Fruit fly (Drosophila melanogaster): ENCODE results near the gene bur.

DNA sequence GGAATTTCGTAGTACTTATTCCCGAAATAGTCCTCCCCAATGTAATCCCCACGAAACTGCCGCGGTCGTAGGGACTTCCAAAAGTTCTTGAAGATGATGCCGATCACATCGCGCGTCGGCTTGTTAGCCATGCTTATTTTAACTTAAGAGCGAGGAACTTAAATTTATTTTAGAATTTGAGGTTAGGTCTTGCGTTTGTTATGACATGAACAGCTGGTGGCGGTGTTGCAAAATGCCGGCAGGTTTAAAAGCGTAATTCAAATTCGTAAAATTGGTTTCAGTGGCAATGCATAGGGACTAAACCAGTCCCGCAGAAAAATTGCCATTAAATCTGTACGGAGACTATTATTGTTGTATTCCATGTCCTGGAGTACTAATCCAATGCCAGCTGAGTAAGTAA, 13.1 kb downstream of the bur start:
- TF ChIP-seq CTCF (optimal IDR thresholded peaks at IDR 0.05) (no peak), CG8478 (optimal IDR thresholded peaks at IDR 0.05) (no peak)

Measured in S2 (cell line).